Fruit fly (Drosophila melanogaster) S2 (cell line): ENCODE data around the gene Daxx.

Experiments used
- CG8478 ChIP-seq: fragments of >200 bp; optimal IDR thresholded peaks from 2 replicates; lab custom pipeline; 2018
- CTCF ChIP-seq, 2 experiments: fragments of >200 bp; optimal IDR thresholded peaks; 2 replicates each; lab custom pipeline; 2018

- TF ChIP-seq CG8478 (lab: Kevin White, UChicago), result no peak
- TF ChIP-seq CTCF (optimal IDR thresholded peaks at IDR 0.05; lab: Kevin White, UChicago), result no peak
Observed at dm6 chr2L:6500648-6501325, 20.1 kb downstream of the Daxx start.
